Fruit fly (Drosophila melanogaster) whole organism, prepupa: Measurements from ENCODE around the gene CG1273.

Experiments
- CG16779 ChIP-seq: fragments of 200-800 bp; sonication (Bioruptor generic); optimal IDR thresholded peaks from 3 replicates; lab custom pipeline; 2017; ENCODE audit warnings: missing biosample characterization, mild to moderate bottlenecking, missing genetic modification characterization
- CG32006 ChIP-seq: fragments of 200-800 bp; sonication (Bioruptor generic); optimal IDR thresholded peaks from 3 replicates; lab custom pipeline; 2017; ENCODE audit warnings: missing biosample characterization, mild to moderate bottlenecking, missing genetic modification characterization
- CG3919 ChIP-seq: fragments of 200-800 bp; sonication (Bioruptor generic); optimal IDR thresholded peaks from 3 replicates; lab custom pipeline; 2016; ENCODE audit warnings: missing biosample characterization, missing genetic modification characterization
- CG6854 ChIP-seq: fragments of 200-800 bp; sonication (Bioruptor generic); optimal IDR thresholded peaks from 2 replicates; lab custom pipeline; 2017; ENCODE audit warnings: missing biosample characterization, mild to moderate bottlenecking, missing genetic modification characterization
- CG8632 ChIP-seq: fragments of 200-800 bp; sonication (Bioruptor generic); optimal IDR thresholded peaks from 3 replicates; lab custom pipeline; 2016; ENCODE audit warnings: missing biosample characterization, missing genetic modification characterization
- CG9139 ChIP-seq: fragments of 200-800 bp; sonication (Bioruptor generic); optimal IDR thresholded peaks from 3 replicates; lab custom pipeline; 2017; ENCODE audit warnings: missing biosample characterization, mild to moderate bottlenecking, missing genetic modification characterization
- Gug ChIP-seq: fragments of 200-800 bp; sonication (Bioruptor generic); IDR thresholded peaks from 2 replicates; pipeline ENCODE4 v1.3.6; 2022; ENCODE audit warnings: missing biosample characterization, missing genetic modification characterization
- Lpt ChIP-seq: fragments of 200-800 bp; sonication (Bioruptor generic); optimal IDR thresholded peaks from 3 replicates; lab custom pipeline; 2016; ENCODE audit warnings: missing biosample characterization, missing genetic modification characterization
- Sox102F ChIP-seq: fragments of 200-800 bp; sonication (Bioruptor generic); optimal IDR thresholded peaks from 2 replicates; lab custom pipeline; 2016; ENCODE audit warnings: missing biosample characterization, mild to moderate bottlenecking, missing genetic modification characterization
- acj6 ChIP-seq: fragments of 200-800 bp; sonication (Bioruptor generic); optimal IDR thresholded peaks from 3 replicates; lab custom pipeline; 2016; ENCODE audit warnings: missing biosample characterization, missing genetic modification characterization

- TF ChIP-seq CG3919 (GFP tag; lab: Kevin White, UChicago) (no peak), Lpt (GFP tag; lab: Kevin White, UChicago) (no peak), Sox102F (GFP tag; lab: Kevin White, UChicago) (no peak), CG16779 (tag; lab: Kevin White, UChicago) (no peak), CG32006 (GFP tag; lab: Kevin White, UChicago) (peak; percentile 41), acj6 (GFP tag; lab: Kevin White, UChicago) (peak; percentile 31), CG9139 (GFP tag; lab: Kevin White, UChicago) (no peak), Gug (no peak), CG8632 (no peak), CG6854 (no peak)
Measured at dm6 chr3L:4310604-4311003, 47.1 kb downstream of the CG1273 start.
